Worm (Caenorhabditis elegans): Measurements from ENCODE around the gene ZK1240.2.

Gene ZK1240.2

DNA sequence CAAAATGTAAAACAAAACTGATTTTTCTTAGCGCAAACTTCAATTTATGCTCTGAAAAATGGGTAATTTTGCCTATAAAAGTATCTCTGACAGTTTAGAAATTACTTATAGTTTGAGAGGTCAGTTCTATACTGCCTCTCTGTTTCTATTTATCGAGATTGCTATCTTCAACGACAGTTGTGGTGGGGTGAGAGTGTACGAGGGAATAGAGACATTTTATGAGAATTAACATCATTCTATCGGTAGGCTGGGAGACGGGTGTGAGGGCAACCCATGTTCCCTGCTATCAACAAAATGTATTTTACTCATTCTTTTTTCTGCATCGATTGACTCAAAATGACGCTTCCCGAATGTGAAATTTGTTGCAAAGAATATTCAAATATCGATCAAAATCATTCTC lies 3.1 kb upstream of the ZK1240.2 start, which contains the start of gene ZK1240.3:
TSS of gene ZK1240.3 (plus strand) at position 238 of the 400 bp plus-strand sequence.
- TF ChIP-seq mep-1 (tag; optimal IDR thresholded peaks at IDR 0.05) (no peak), nhr-28 (tag; optimal IDR thresholded peaks at IDR 0.05) (peak; percentile 78), daf-16 (GFP tag; optimal IDR thresholded peaks at IDR 0.05) (no peak), daf-16 (tag; optimal IDR thresholded peaks at IDR 0.05) (peak; percentile 62), pqm-1 (tag; optimal IDR thresholded peaks at IDR 0.05) (peak; percentile 91), hlh-11 (tag; optimal IDR thresholded peaks at IDR 0.05) (peak; percentile 58), Y5F2A.4 (GFP tag; optimal IDR thresholded peaks at IDR 0.05) (no peak), nhr-102 (tag; optimal IDR thresholded peaks at IDR 0.05) (no peak), aha-1 (tag) (peak; percentile 80), egl-27 (tag; optimal IDR thresholded peaks at IDR 0.05) (no peak), spr-3 (GFP tag; optimal IDR thresholded peaks at IDR 0.05) (no peak), nhr-42 (GFP tag; IDR thresholded peaks at IDR 0.05) (no peak), T20F7.1 (GFP tag; optimal IDR thresholded peaks at IDR 0.05) (peak; percentile 32), mdl-1 (tag; optimal IDR thresholded peaks at IDR 0.05) (no peak), fkh-10 (GFP tag; optimal IDR thresholded peaks at IDR 0.05) (no peak), ceh-62 (tag; optimal IDR thresholded peaks at IDR 0.05) (no peak), lir-3 (tag; optimal IDR thresholded peaks at IDR 0.05) (no peak), vab-7 (GFP tag; IDR thresholded peaks at IDR 0.05) (no peak), unc-62 (GFP tag; optimal IDR thresholded peaks at IDR 0.05 in 1 of 2) (peak in 1 of 2 experiments; percentile 37), unc-62 (tag; optimal IDR thresholded peaks at IDR 0.05) (no peak), attf-4 (tag; optimal IDR thresholded peaks at IDR 0.05) (no peak), dve-1 (tag; optimal IDR thresholded peaks at IDR 0.05; ENCODE audit: insufficient read depth) (peak; percentile 23), fos-1 (tag; optimal IDR thresholded peaks at IDR 0.05) (no peak), zip-2 (tag; optimal IDR thresholded peaks at IDR 0.05) (no peak), nhr-77 (tag; optimal IDR thresholded peaks at IDR 0.05) (no peak), nhr-41 (GFP tag; IDR thresholded peaks at IDR 0.05) (peak; percentile 55; the same call in 1 of the 2 replicates), dmd-6 (GFP tag; IDR thresholded peaks at IDR 0.05) (peak; percentile 69), lin-15B (tag; optimal IDR thresholded peaks at IDR 0.05) (no peak), unc-39 (tag; optimal IDR thresholded peaks at IDR 0.05) (no peak), php-3 (GFP tag; IDR thresholded peaks at IDR 0.05) (0 out of 2 replicates have a peak, but pooled peaks have one; percentile 48)

- TF ChIP-seq ZK337.2 (GFP tag; IDR thresholded peaks at IDR 0.05) (no peak), nhr-237 (tag; optimal IDR thresholded peaks at IDR 0.05) (no peak), sdz-12 (GFP tag; optimal IDR thresholded peaks at IDR 0.05) (no peak), nhr-11 (tag; optimal IDR thresholded peaks at IDR 0.05) (no peak), mep-1 (tag; optimal IDR thresholded peaks at IDR 0.05) (no peak), skn-1 (tag; optimal IDR thresholded peaks at IDR 0.05) (no peak), mdt-29 (GFP tag; IDR thresholded peaks at IDR 0.05) (no peak), lim-7 (GFP tag; IDR thresholded peaks at IDR 0.05) (no peak), ctbp-1 (GFP tag; IDR thresholded peaks at IDR 0.05) (no peak), daf-12 (tag; optimal IDR thresholded peaks at IDR 0.05) (no peak), nhr-42 (GFP tag; IDR thresholded peaks at IDR 0.05) (no peak), spr-1 (tag; optimal IDR thresholded peaks at IDR 0.05) (no peak), ceh-28 (tag; optimal IDR thresholded peaks at IDR 0.05) (no peak), php-3 (GFP tag; IDR thresholded peaks at IDR 0.05) (no peak), mes-2 (tag; optimal IDR thresholded peaks at IDR 0.05; ENCODE audit: poor library complexity, severe bottlenecking) (no peak), R02D3.7 (tag; optimal IDR thresholded peaks at IDR 0.05) (no peak), lin-39 (tag; optimal IDR thresholded peaks at IDR 0.05) (no peak), ztf-11 (tag; optimal IDR thresholded peaks at IDR 0.05) (no peak)
Measured at ce11 chrII:2324956-2325355, 1.8 kb downstream of the ZK1240.2 start, which contains the start of gene ZK1240.11. TSS of gene ZK1240.11 (plus strand) at chrII:2325256.

Measured in whole organism, L4 larva.